Worm (Caenorhabditis elegans): Measurements from ENCODE around the gene R09E10.5.

ce11 chrIV:10295084-10295483 lies 7.0 kb downstream of the R09E10.5 start, which contains the start of gene R09E10.13:
- TF ChIP-seq aly-2 (tag; optimal IDR thresholded peaks at IDR 0.05) (no peak), ztf-11 (tag; optimal IDR thresholded peaks at IDR 0.05) (no peak)
